Worm (Caenorhabditis elegans): Measurements from ENCODE around the gene ZK856.5.

Gene ZK856.5

ce11 chrV:10230932-10231331 lies 41.0 kb upstream of the ZK856.5 start, which contains the start of gene fipr-6:
Gene fipr-6, plus strand, starts transcription at chrV:10231232.
- no peak for TF ChIP-seq snpc-4 (tag; optimal IDR thresholded peaks at IDR 0.05)
- no peak for TF ChIP-seq blmp-1 (tag; optimal IDR thresholded peaks at IDR 0.05)
- TF ChIP-seq mab-5 (tag; optimal IDR thresholded peaks at IDR 0.05) = no peak
- no peak for TF ChIP-seq zip-8 (tag; optimal IDR thresholded peaks at IDR 0.05)
- no peak for TF ChIP-seq bed-3 (GFP tag; optimal IDR thresholded peaks at IDR 0.05)
- TF ChIP-seq flh-1 (GFP tag; optimal IDR thresholded peaks at IDR 0.05) = no peak
- no peak for TF ChIP-seq mep-1 (tag; optimal IDR thresholded peaks at IDR 0.05)
- TF ChIP-seq ceh-39 (tag; optimal IDR thresholded peaks at IDR 0.05) = no peak
- no peak for TF ChIP-seq elt-1 (tag; optimal IDR thresholded peaks at IDR 0.05; ENCODE audit: borderline replicate concordance, insufficient read depth)
- no peak for TF ChIP-seq nhr-237 (tag; optimal IDR thresholded peaks at IDR 0.05)
- TF ChIP-seq sem-2 (GFP tag; optimal IDR thresholded peaks at IDR 0.05) = no peak
- TF ChIP-seq nhr-2 (tag; optimal IDR thresholded peaks at IDR 0.05) = no peak
- TF ChIP-seq lin-32 (GFP tag; optimal IDR thresholded peaks at IDR 0.05) = no peak
- TF ChIP-seq nhr-28 (tag; optimal IDR thresholded peaks at IDR 0.05) = no peak
- no peak for TF ChIP-seq unc-120 (tag; optimal IDR thresholded peaks at IDR 0.05; ENCODE audit: poor library complexity, severe bottlenecking)
- no peak for TF ChIP-seq lsy-2 (tag; optimal IDR thresholded peaks at IDR 0.05)
- TF ChIP-seq ceh-43 (GFP tag; optimal IDR thresholded peaks at IDR 0.05) = no peak
- no peak for TF ChIP-seq elt-3 (tag; optimal IDR thresholded peaks at IDR 0.05)
- TF ChIP-seq mls-2 (tag; optimal IDR thresholded peaks at IDR 0.05) = no peak

ce11 chrV:10229222-10229879 lies 39.4 kb upstream of the ZK856.5 start, which contains the start of the genes pyt-1 and fipr-7:
Gene pyt-1, minus strand, starts transcription at chrV:10229322.
Gene fipr-7, plus strand, starts transcription at chrV:10229829.
- TF ChIP-seq ceh-83 (GFP tag; optimal IDR thresholded peaks at IDR 0.05) (no peak), bed-3 (GFP tag; optimal IDR thresholded peaks at IDR 0.05) (no peak), cnd-1 (tag; optimal IDR thresholded peaks at IDR 0.05) (no peak), mab-5 (tag; optimal IDR thresholded peaks at IDR 0.05) (no peak), sem-2 (GFP tag; optimal IDR thresholded peaks at IDR 0.05) (no peak), lsy-2 (tag; optimal IDR thresholded peaks at IDR 0.05) (no peak), zip-8 (tag; optimal IDR thresholded peaks at IDR 0.05) (no peak), blmp-1 (tag; optimal IDR thresholded peaks at IDR 0.05) (no peak)

- TF ChIP-seq pha-4 (tag; optimal IDR thresholded peaks at IDR 0.05) (no peak), ztf-11 (tag; optimal IDR thresholded peaks at IDR 0.05) (no peak), nhr-76 (tag; optimal IDR thresholded peaks at IDR 0.05) (no peak), ceh-39 (tag; optimal IDR thresholded peaks at IDR 0.05) (no peak), unc-62 (GFP tag; optimal IDR thresholded peaks at IDR 0.05) (no peak), cnd-1 (tag; optimal IDR thresholded peaks at IDR 0.05) (no peak), nhr-2 (tag; optimal IDR thresholded peaks at IDR 0.05) (no peak), mls-2 (tag; optimal IDR thresholded peaks at IDR 0.05) (no peak), unc-39 (tag; optimal IDR thresholded peaks at IDR 0.05) (no peak), lin-13 (tag; optimal IDR thresholded peaks at IDR 0.05) (no peak), snpc-4 (tag; optimal IDR thresholded peaks at IDR 0.05) (no peak), M03D4.4 (tag; optimal IDR thresholded peaks at IDR 0.05) (no peak), mep-1 (tag; optimal IDR thresholded peaks at IDR 0.05) (no peak), ceh-83 (GFP tag; optimal IDR thresholded peaks at IDR 0.05) (no peak), lin-32 (GFP tag; optimal IDR thresholded peaks at IDR 0.05) (no peak), drap-1 (GFP tag; optimal IDR thresholded peaks at IDR 0.05) (no peak), tbx-8 (GFP tag; optimal IDR thresholded peaks at IDR 0.05) (no peak)
Observed at ce11 chrV:10228360-10228759, 38.4 kb upstream of the ZK856.5 start, which contains the start of gene fipr-4. Gene fipr-4, minus strand, starts transcription at chrV:10228460.

- TF ChIP-seq nhr-76 (tag; optimal IDR thresholded peaks at IDR 0.05) (no peak), lin-32 (GFP tag; optimal IDR thresholded peaks at IDR 0.05) (no peak), ham-2 (GFP tag; optimal IDR thresholded peaks at IDR 0.05) (no peak)
Observed at ce11 chrV:10227333-10227732, 37.4 kb upstream of the ZK856.5 start, which contains the start of gene ttr-19. Gene ttr-19, minus strand, starts transcription at chrV:10227433.

ce11 chrV:10225610-10226009 lies 35.7 kb upstream of the ZK856.5 start, which contains the start of gene daf-36:
Gene daf-36, minus strand, starts transcription at chrV:10225710.
- TF ChIP-seq flh-1 (GFP tag; optimal IDR thresholded peaks at IDR 0.05) = no peak
- no peak for TF ChIP-seq unc-62 (GFP tag; optimal IDR thresholded peaks at IDR 0.05)
- TF ChIP-seq blmp-1 (tag; optimal IDR thresholded peaks at IDR 0.05) = no peak
- no peak for TF ChIP-seq sptf-1 (tag; optimal IDR thresholded peaks at IDR 0.05)
- no peak for TF ChIP-seq mep-1 (tag; optimal IDR thresholded peaks at IDR 0.05)
- TF ChIP-seq ztf-11 (tag; optimal IDR thresholded peaks at IDR 0.05) = no peak
- no peak for TF ChIP-seq lin-13 (tag; optimal IDR thresholded peaks at IDR 0.05)
- no peak for TF ChIP-seq hlh-1 (tag; optimal IDR thresholded peaks at IDR 0.05)
- TF ChIP-seq sem-2 (GFP tag; optimal IDR thresholded peaks at IDR 0.05) = no peak
- TF ChIP-seq nhr-237 (tag; optimal IDR thresholded peaks at IDR 0.05) = no peak
- TF ChIP-seq unc-120 (tag; optimal IDR thresholded peaks at IDR 0.05; ENCODE audit: poor library complexity, severe bottlenecking) = no peak
- no peak for TF ChIP-seq ces-1 (GFP tag; optimal IDR thresholded peaks at IDR 0.05)
- no peak for TF ChIP-seq cnd-1 (tag; optimal IDR thresholded peaks at IDR 0.05)
- no peak for TF ChIP-seq elt-1 (tag; optimal IDR thresholded peaks at IDR 0.05; ENCODE audit: borderline replicate concordance, insufficient read depth)
- no peak for TF ChIP-seq zip-8 (tag; optimal IDR thresholded peaks at IDR 0.05)
- no peak for TF ChIP-seq tbx-8 (GFP tag; optimal IDR thresholded peaks at IDR 0.05)
